Fruit fly (Drosophila melanogaster) whole organism, pupa: ENCODE measurements around the gene Lk6.

Source experiments
- CG10348 ChIP-seq: fragments of 200-800 bp; sonication (Bioruptor generic); IDR thresholded peaks from 2 replicates; pipeline ENCODE4 v1.3.6; 2022; ENCODE audit warnings: missing biosample characterization, missing genetic modification characterization
- CG14655 ChIP-seq: fragments of 200-800 bp; sonication (Bioruptor generic); optimal IDR thresholded peaks from 3 replicates; lab custom pipeline; 2017; ENCODE audit warnings: mild to moderate bottlenecking, missing biosample characterization, missing genetic modification reagents, missing genetic modification characterization
- CG17806 ChIP-seq: fragments of 200-800 bp; sonication (Bioruptor generic); optimal IDR thresholded peaks from 2 replicates; lab custom pipeline; 2018; ENCODE audit warnings: missing biosample characterization, mild to moderate bottlenecking, missing genetic modification characterization, moderate library complexity
- CG34367 ChIP-seq: fragments of 200-800 bp; sonication (Bioruptor generic); optimal IDR thresholded peaks from 2 replicates; lab custom pipeline; 2018; ENCODE audit warnings: missing biosample characterization, mild to moderate bottlenecking, missing genetic modification characterization
- CG4496 ChIP-seq: fragments of 200-800 bp; sonication (Bioruptor generic); IDR thresholded peaks from 3 replicates; pipeline ENCODE4 v1.3.6; 2022; ENCODE audit warnings: missing biosample characterization, missing genetic modification characterization
- CG8301 ChIP-seq: fragments of 200-800 bp; sonication (Bioruptor generic); optimal IDR thresholded peaks from 2 replicates; lab custom pipeline; 2018; ENCODE audit warnings: missing biosample characterization, mild to moderate bottlenecking, missing genetic modification characterization
- CG9948 ChIP-seq: fragments of 200-800 bp; sonication (Bioruptor generic); optimal IDR thresholded peaks from 2 replicates; lab custom pipeline; 2018; ENCODE audit warnings: missing biosample characterization, mild to moderate bottlenecking, missing genetic modification characterization, moderate library complexity
- D1 ChIP-seq: fragments of 200-800 bp; sonication (Bioruptor generic); optimal IDR thresholded peaks from 2 replicates; lab custom pipeline; 2018; ENCODE audit warnings: missing biosample characterization, mild to moderate bottlenecking, missing genetic modification characterization, moderate library complexity
- EcR ChIP-seq: fragments of 200-800 bp; sonication (Bioruptor generic); optimal IDR thresholded peaks from 3 replicates; lab custom pipeline; 2019; ENCODE audit warnings: missing biosample characterization, missing genetic modification characterization, mild to moderate bottlenecking, moderate library complexity, missing genetic modification reagents
- Ets98B ChIP-seq: fragments of 200-800 bp; sonication (Bioruptor generic); IDR thresholded peaks from 2 replicates; pipeline ENCODE4 v1.3.6; 2022; ENCODE audit warnings: missing biosample characterization, missing genetic modification characterization
- Pif1B ChIP-seq: fragments of 200-800 bp; sonication (Bioruptor generic); optimal IDR thresholded peaks from 3 replicates; lab custom pipeline; 2016; ENCODE audit warnings: missing biosample characterization, missing genetic modification characterization
- Snoo ChIP-seq: fragments of 200-800 bp; sonication (Bioruptor generic); optimal IDR thresholded peaks from 3 replicates; lab custom pipeline; 2017; ENCODE audit warnings: missing biosample characterization, mild to moderate bottlenecking, missing genetic modification characterization, inconsistent platforms
- fd96Ca ChIP-seq: fragments of 200-800 bp; sonication (Bioruptor generic); IDR thresholded peaks from 3 replicates; pipeline ENCODE4 v1.3.6; 2022; ENCODE audit warnings: missing biosample characterization, missing genetic modification characterization

dm6 chr3R:11805584-11805983, 41.3 kb upstream of the Lk6 start:
- no peak for TF ChIP-seq CG34367 (tag; lab: Kevin White, UChicago)
- TF ChIP-seq CG14655: no peak
- TF ChIP-seq CG9948 (tag; lab: Kevin White, UChicago): no peak
- TF ChIP-seq fd96Ca: no peak
- no peak for TF ChIP-seq CG10348 (GFP tag; lab: Robert Waterston, UW)
- TF ChIP-seq Ets98B (GFP tag; lab: Robert Waterston, UW): no peak
- no peak for TF ChIP-seq Pif1B (GFP tag; lab: Kevin White, UChicago)
- TF ChIP-seq CG17806 (tag; lab: Kevin White, UChicago): no peak
- TF ChIP-seq CG4496 (GFP tag; lab: Robert Waterston, UW): no peak
- TF ChIP-seq EcR (GFP tag; lab: Kevin White, UChicago): no peak
- no peak for TF ChIP-seq CG8301 (tag; lab: Kevin White, UChicago)
- TF ChIP-seq Snoo: peak; percentile 22
- no peak for TF ChIP-seq D1 (tag; lab: Kevin White, UChicago)
